Fruit fly (Drosophila melanogaster) whole organism, embryonic: ENCODE measurements around the gene Elp3.
A peak's percentile ranks its signal among the peaks of the same experiment; 100 is the strongest.

Experiments used
- Ada2b ChIP-seq: fragments of 200-800 bp; sonication (Bioruptor generic); IDR thresholded peaks from 2 replicates; pipeline ENCODE4 v1.3.6; 2022; ENCODE audit warnings: missing biosample characterization, missing genetic modification characterization
- Aef1 ChIP-seq: fragments of 200-800 bp; sonication (Bioruptor generic); IDR thresholded peaks from 3 replicates; pipeline ENCODE4 v1.3.6; 2022; ENCODE audit warnings: missing biosample characterization, missing genetic modification characterization
- CG10979 ChIP-seq: fragments of 200-800 bp; sonication (Bioruptor generic); optimal IDR thresholded peaks from 2 replicates; lab custom pipeline; 2018; ENCODE audit warnings: missing biosample characterization, mild to moderate bottlenecking, missing genetic modification characterization, moderate library complexity
- CG1233 ChIP-seq: fragments of 200-800 bp; sonication (Bioruptor generic); optimal IDR thresholded peaks from 4 replicates; lab custom pipeline; 2018; ENCODE audit warnings: missing biosample characterization, mild to moderate bottlenecking, missing genetic modification characterization
- CG14710 ChIP-seq: fragments of 200-800 bp; sonication (Bioruptor generic); optimal IDR thresholded peaks from 3 replicates; lab custom pipeline; 2019; ENCODE audit warnings: missing biosample characterization, mild to moderate bottlenecking, missing genetic modification characterization, moderate library complexity
- CG14860 ChIP-seq: fragments of 200-800 bp; sonication (Bioruptor generic); IDR thresholded peaks from 3 replicates; pipeline ENCODE4 v1.3.6; 2022; ENCODE audit warnings: missing biosample characterization, missing genetic modification characterization; ENCODE audit not compliant: partially characterized antibody
- CG1647 ChIP-seq: fragments of 200-800 bp; sonication (Bioruptor generic); optimal IDR thresholded peaks from 3 replicates; lab custom pipeline; 2016; ENCODE audit warnings: missing biosample characterization, missing genetic modification characterization
- CG17385 ChIP-seq: fragments of 200-800 bp; sonication (Bioruptor generic); optimal IDR thresholded peaks from 3 replicates; lab custom pipeline; 2018; ENCODE audit warnings: missing biosample characterization, mild to moderate bottlenecking, missing genetic modification characterization
- CG17612 ChIP-seq: fragments of 200-800 bp; sonication (Bioruptor generic); IDR thresholded peaks from 2 replicates; pipeline ENCODE4 v1.3.6; 2022; ENCODE audit warnings: missing biosample characterization, missing genetic modification characterization
- CG18262 ChIP-seq: fragments of 200-800 bp; optimal IDR thresholded peaks from 3 replicates; lab custom pipeline; 2019; ENCODE audit warnings: missing biosample characterization, mild to moderate bottlenecking, missing genetic modification characterization, moderate library complexity
- CG18619 ChIP-seq: fragments of 200-800 bp; sonication (Bioruptor generic); optimal IDR thresholded peaks from 3 replicates; lab custom pipeline; 2017; ENCODE audit warnings: missing biosample characterization, mild to moderate bottlenecking, missing genetic modification characterization
- CG2120 ChIP-seq: fragments of 200-800 bp; sonication (Bioruptor generic); optimal IDR thresholded peaks from 3 replicates; lab custom pipeline; 2016; ENCODE audit warnings: missing biosample characterization, missing genetic modification characterization
- CG2129 ChIP-seq: fragments of 200-800 bp; sonication (Bioruptor generic); IDR thresholded peaks from 2 replicates; pipeline ENCODE4 v1.3.6; 2022; ENCODE audit warnings: missing biosample characterization, missing genetic modification characterization; ENCODE audit not compliant: partially characterized antibody
- CG3281 ChIP-seq: fragments of 200-800 bp; sonication (Bioruptor generic); optimal IDR thresholded peaks from 3 replicates; lab custom pipeline; 2017; ENCODE audit warnings: missing biosample characterization, mild to moderate bottlenecking, missing genetic modification characterization
- CG34224 ChIP-seq: fragments of 200-800 bp; sonication (Bioruptor generic); IDR thresholded peaks from 3 replicates; pipeline ENCODE4 v1.3.6; 2022; ENCODE audit warnings: missing biosample characterization, missing genetic modification characterization; ENCODE audit not compliant: partially characterized antibody
- CG3995 ChIP-seq: fragments of 200-800 bp; sonication (Bioruptor generic); optimal IDR thresholded peaks from 3 replicates; lab custom pipeline; 2016; ENCODE audit warnings: missing biosample characterization, missing genetic modification characterization
- CG43689 ChIP-seq: fragments of 200-800 bp; sonication (Bioruptor generic); IDR thresholded peaks from 2 replicates; pipeline ENCODE4 v1.3.6; 2022; ENCODE audit warnings: missing biosample characterization, missing genetic modification characterization
- CG5245 ChIP-seq: fragments of 200-800 bp; sonication (Bioruptor generic); optimal IDR thresholded peaks from 3 replicates; lab custom pipeline; 2016; ENCODE audit warnings: missing biosample characterization, missing genetic modification characterization
- CG6765 ChIP-seq: fragments of 200-800 bp; sonication (Bioruptor generic); optimal IDR thresholded peaks from 3 replicates; lab custom pipeline; 2017; ENCODE audit warnings: missing biosample characterization, mild to moderate bottlenecking, missing genetic modification characterization
- CG7357 ChIP-seq: fragments of 200-800 bp; sonication (Bioruptor generic); IDR thresholded peaks from 3 replicates; pipeline ENCODE4 v1.3.6; 2022; ENCODE audit warnings: missing biosample characterization, missing genetic modification characterization
- CG7745 ChIP-seq: fragments of 200-800 bp; sonication (Bioruptor generic); optimal IDR thresholded peaks from 2 replicates; lab custom pipeline; 2018; ENCODE audit warnings: missing biosample characterization, mild to moderate bottlenecking, missing genetic modification characterization, moderate library complexity
- CG8944 ChIP-seq: fragments of 200-800 bp; sonication (Bioruptor generic); optimal IDR thresholded peaks from 3 replicates; lab custom pipeline; 2016; ENCODE audit warnings: missing biosample characterization, missing genetic modification characterization
- CoRest ChIP-seq: fragments of 200-800 bp; sonication (Bioruptor generic); optimal IDR thresholded peaks from 3 replicates; lab custom pipeline; 2018; ENCODE audit warnings: missing biosample characterization, mild to moderate bottlenecking, missing genetic modification characterization, moderate library complexity
- D ChIP-seq, 2 experiments: fragments of 200-800 bp in 1 of 2; fragments of >200 bp in 1 of 2; sonication (Bioruptor generic) in 1 of 2; optimal IDR thresholded peaks; 2 replicates in 1 of 2; 3 replicates in 1 of 2; lab custom pipeline; 2017; ENCODE audit warnings: mild to moderate bottlenecking in 1 of 2, missing biosample characterization in 1 of 2, missing genetic modification characterization in 1 of 2, missing genetic modification reagents in 1 of 2
- D19B ChIP-seq: fragments of 200-800 bp; sonication (Bioruptor generic); optimal IDR thresholded peaks from 2 replicates; lab custom pipeline; 2017; ENCODE audit warnings: missing biosample characterization, mild to moderate bottlenecking, missing genetic modification characterization
- Ets65A ChIP-seq: fragments of 200-800 bp; sonication (Bioruptor generic); peaks from one replicate; lab custom pipeline; 2016; ENCODE audit warnings: missing biosample characterization, missing genetic modification characterization
- HLH4C ChIP-seq: fragments of 200-800 bp; sonication (Bioruptor generic); IDR thresholded peaks from 3 replicates; pipeline ENCODE4 v1.3.6; 2022; ENCODE audit warnings: missing biosample characterization, missing genetic modification characterization; ENCODE audit not compliant: partially characterized antibody
- Hand ChIP-seq: fragments of 200-800 bp; sonication (Bioruptor generic); optimal IDR thresholded peaks from 2 replicates; lab custom pipeline; 2017; ENCODE audit warnings: mild to moderate bottlenecking, missing biosample characterization, missing genetic modification reagents, missing genetic modification characterization
- Optix ChIP-seq: fragments of 200-800 bp; sonication (Bioruptor generic); IDR thresholded peaks from 3 replicates; pipeline ENCODE4 v1.3.6; 2022; ENCODE audit warnings: missing biosample characterization, missing genetic modification characterization
- Ptx1 ChIP-seq: fragments of 200-800 bp; sonication (Bioruptor generic); IDR thresholded peaks from 2 replicates; pipeline ENCODE4 v1.3.6; 2022; ENCODE audit warnings: missing biosample characterization, missing genetic modification characterization
- Rx ChIP-seq: fragments of 200-800 bp; sonication (Bioruptor generic); IDR thresholded peaks from 2 replicates; pipeline ENCODE4 v1.3.6; 2022; ENCODE audit warnings: missing biosample characterization, missing genetic modification characterization
- Xrp1 ChIP-seq: fragments of 200-800 bp; sonication (Bioruptor generic); IDR thresholded peaks from 2 replicates; pipeline ENCODE4 v1.3.6; 2022; ENCODE audit warnings: missing biosample characterization, missing genetic modification characterization
- aop ChIP-seq: fragments of 200-800 bp; sonication (Bioruptor generic); IDR thresholded peaks from 2 replicates; pipeline ENCODE4 v1.3.6; 2022; ENCODE audit warnings: missing biosample characterization, missing genetic modification characterization
- ash1 ChIP-seq: fragments of 200-800 bp; sonication (Bioruptor generic); optimal IDR thresholded peaks from 2 replicates; lab custom pipeline; 2018; ENCODE audit warnings: missing biosample characterization, mild to moderate bottlenecking, missing genetic modification characterization
- btn ChIP-seq: fragments of 200-800 bp; sonication (Bioruptor generic); optimal IDR thresholded peaks from 2 replicates; lab custom pipeline; 2016; ENCODE audit warnings: missing biosample characterization, missing genetic modification characterization
- cas ChIP-seq: fragments of 200-800 bp; sonication (Bioruptor generic); IDR thresholded peaks from 2 replicates; pipeline ENCODE4 v1.3.6; 2022; ENCODE audit warnings: missing biosample characterization, missing genetic modification characterization
- crc ChIP-seq: fragments of 200-800 bp; sonication (Bioruptor generic); optimal IDR thresholded peaks from 2 replicates; lab custom pipeline; 2016; ENCODE audit warnings: missing biosample characterization, missing genetic modification characterization
- disco-r ChIP-seq: fragments of 200-800 bp; sonication (Bioruptor generic); optimal IDR thresholded peaks from 2 replicates; lab custom pipeline; 2016; ENCODE audit warnings: missing biosample characterization, missing genetic modification characterization
- dpn ChIP-seq, 2 experiments: fragments of 200-800 bp; sonication (Bioruptor generic); optimal IDR thresholded peaks; 3 replicates each; lab custom pipeline; 2016; ENCODE audit warnings: missing biosample characterization in 2 of 2, missing genetic modification characterization in 2 of 2
- dysf ChIP-seq: fragments of 200-800 bp; sonication (Bioruptor generic); IDR thresholded peaks from 3 replicates; pipeline ENCODE4 v1.3.6; 2022; ENCODE audit warnings: missing biosample characterization, missing genetic modification characterization
- gsb ChIP-seq: fragments of 200-800 bp; sonication (Bioruptor generic); IDR thresholded peaks from 2 replicates; pipeline ENCODE4 v1.3.6; 2022; ENCODE audit warnings: missing biosample characterization, missing genetic modification characterization
- her ChIP-seq: fragments of 200-800 bp; sonication (Bioruptor generic); optimal IDR thresholded peaks from 2 replicates; lab custom pipeline; 2016; ENCODE audit warnings: missing biosample characterization, missing genetic modification characterization
- hth ChIP-seq: fragments of >200 bp; optimal IDR thresholded peaks from 2 replicates; lab custom pipeline; 2017; ENCODE audit warnings: inconsistent platforms
- knrl ChIP-seq: fragments of 200-800 bp; sonication (Bioruptor generic); IDR thresholded peaks from 3 replicates; pipeline ENCODE4 v1.3.6; 2022; ENCODE audit warnings: missing biosample characterization, missing genetic modification characterization; ENCODE audit not compliant: partially characterized antibody
- lab ChIP-seq: fragments of 200-800 bp; sonication (Bioruptor generic); optimal IDR thresholded peaks from 3 replicates; lab custom pipeline; 2017; ENCODE audit warnings: missing biosample characterization, missing genetic modification characterization, mild to moderate bottlenecking, moderate library complexity, missing genetic modification reagents
- lilli ChIP-seq: fragments of 200-800 bp; sonication (Bioruptor generic); optimal IDR thresholded peaks from 3 replicates; lab custom pipeline; 2016; ENCODE audit warnings: missing biosample characterization, missing genetic modification characterization
- row ChIP-seq: fragments of 200-800 bp; sonication (Bioruptor generic); IDR thresholded peaks from 3 replicates; pipeline ENCODE4 v1.3.6; 2022; ENCODE audit warnings: missing biosample characterization, missing genetic modification characterization
- scrt ChIP-seq: fragments of 200-800 bp; sonication (Bioruptor generic); optimal IDR thresholded peaks from 2 replicates; lab custom pipeline; 2018; ENCODE audit warnings: missing biosample characterization, mild to moderate bottlenecking, missing genetic modification characterization, moderate library complexity
- sim ChIP-seq: fragments of 200-800 bp; sonication (Bioruptor generic); IDR thresholded peaks from 2 replicates; pipeline ENCODE4 v1.3.6; 2022; ENCODE audit warnings: missing biosample characterization, missing genetic modification characterization
- so ChIP-seq: fragments of 200-800 bp; sonication (Bioruptor generic); IDR thresholded peaks from 3 replicates; pipeline ENCODE4 v1.3.6; 2022; ENCODE audit warnings: missing biosample characterization, missing genetic modification characterization
- wek ChIP-seq: fragments of 200-800 bp; sonication (Bioruptor generic); optimal IDR thresholded peaks from 3 replicates; lab custom pipeline; 2018; ENCODE audit warnings: missing biosample characterization, mild to moderate bottlenecking, missing genetic modification characterization, moderate library complexity
- zen2 ChIP-seq: fragments of 200-800 bp; sonication (Bioruptor generic); IDR thresholded peaks from 3 replicates; pipeline ENCODE4 v1.3.6; 2022; ENCODE audit warnings: missing biosample characterization, missing genetic modification characterization; ENCODE audit not compliant: partially characterized antibody

Gene Elp3

dm6 chr2L:4418819-4419218, 25.7 kb upstream of the Elp3 start (continued):
- TF ChIP-seq CG18262 (tag; lab: Kevin White, UChicago) (no peak), CG14860 (GFP tag; lab: Robert Waterston, UW) (peak; percentile 59), D (optimal IDR thresholded peaks at IDR 0.05; lab: Kevin White, UChicago) (no peak), D (GFP tag; optimal IDR thresholded peaks at IDR 0.05; lab: Kevin White, UChicago) (no peak), Optix (GFP tag; lab: Robert Waterston, UW) (no peak), ash1 (GFP tag; lab: Kevin White, UChicago) (no peak), CG8944 (GFP tag; lab: Kevin White, UChicago) (no peak), wek (GFP tag; lab: Kevin White, UChicago) (no peak), CG6765 (GFP tag; lab: Kevin White, UChicago) (no peak), Ada2b (GFP tag; lab: Robert Waterston, UW) (no peak), HLH4C (peak; percentile 68), cas (GFP tag; lab: Robert Waterston, UW) (no peak), CG34224 (0 out of 3 replicates have a peak, but pooled peaks have one; percentile 35), CG10979 (no peak), Rx (GFP tag; lab: Robert Waterston, UW) (no peak), CG5245 (no peak), aop (GFP tag; lab: Robert Waterston, UW) (no peak), CG43689 (GFP tag; lab: Robert Waterston, UW) (no peak), hth (lab: Kevin White, UChicago) (no peak), CG7357 (GFP tag; lab: Robert Waterston, UW) (no peak), CG1233 (no peak), CG7745 (tag; lab: Kevin White, UChicago) (no peak), CoRest (tag; lab: Kevin White, UChicago) (no peak), her (GFP tag; lab: Kevin White, UChicago) (no peak), knrl (GFP tag; lab: Robert Waterston, UW) (peak; percentile 42; the same call in 1 of the 3 replicates), crc (no peak), dpn (GFP tag; optimal IDR thresholded peaks at IDR 0.05; lab: Kevin White, UChicago) (no peak), btn (GFP tag; lab: Kevin White, UChicago) (no peak), scrt (GFP tag; lab: Kevin White, UChicago) (no peak), CG17385 (no peak), Xrp1 (GFP tag; lab: Robert Waterston, UW) (no peak), CG3995 (GFP tag; lab: Kevin White, UChicago) (no peak), zen2 (GFP tag; lab: Robert Waterston, UW) (peak; percentile 42; the same call in 2 of the 3 replicates), sim (no peak), disco-r (no peak), gsb (GFP tag; lab: Robert Waterston, UW) (no peak), CG1647 (GFP tag; lab: Kevin White, UChicago) (no peak), CG2129 (GFP tag; lab: Robert Waterston, UW) (no peak), Hand (GFP tag; lab: Kevin White, UChicago) (no peak), so (GFP tag; lab: Robert Waterston, UW) (no peak)
- TF ChIP-seq, all 482 proteins: peak for 24

dm6 chr2L:4422154-4422553, 22.4 kb upstream of the Elp3 start:
- TF ChIP-seq Ptx1 (peak; percentile 33; the same call in 1 of the 2 replicates), Ets65A (peak; percentile 63), lilli (GFP tag; lab: Kevin White, UChicago) (peak; percentile 5), CG14710 (tag; lab: Kevin White, UChicago) (no peak), dysf (GFP tag; lab: Robert Waterston, UW) (0 out of 3 replicates have a peak, but pooled peaks have one; percentile 16), row (GFP tag; lab: Robert Waterston, UW) (peak; percentile 50; the same call in 2 of the 3 replicates), CG17612 (GFP tag; lab: Robert Waterston, UW) (0 out of 2 replicates have a peak, but pooled peaks have one; percentile 35), gsb (GFP tag; lab: Robert Waterston, UW) (0 out of 2 replicates have a peak, but pooled peaks have one; percentile 24), CG18619 (GFP tag; lab: Kevin White, UChicago) (no peak), CG2120 (GFP tag; lab: Kevin White, UChicago) (peak; percentile 34), Aef1 (GFP tag; lab: Robert Waterston, UW) (no peak), lab (GFP tag; lab: Kevin White, UChicago) (peak; percentile 41), CG3281 (GFP tag; lab: Kevin White, UChicago) (no peak), D19B (GFP tag; lab: Kevin White, UChicago) (peak; percentile 66)
